Fruit fly (Drosophila melanogaster) whole organism, embryonic: ENCODE results near the gene CG45218.

ENCODE experiments used
- CG43689 ChIP-seq: fragments of 200-800 bp; sonication (Bioruptor generic); IDR thresholded peaks from 2 replicates; pipeline ENCODE4 v1.3.6; 2022; ENCODE audit warnings: missing biosample characterization, missing genetic modification characterization
- Gsc ChIP-seq: fragments of 200-800 bp; sonication (Bioruptor generic); IDR thresholded peaks from 2 replicates; pipeline ENCODE4 v1.3.6; 2022; ENCODE audit warnings: missing biosample characterization, missing genetic modification characterization
- Oaz ChIP-seq: fragments of 200-800 bp; sonication (Bioruptor generic); IDR thresholded peaks from 2 replicates; pipeline ENCODE4 v1.3.6; 2022; ENCODE audit warnings: missing biosample characterization, missing genetic modification characterization
- dan ChIP-seq: fragments of 200-800 bp; sonication (Bioruptor generic); IDR thresholded peaks from 2 replicates; pipeline ENCODE4 v1.3.6; 2022; ENCODE audit warnings: missing biosample characterization, missing genetic modification characterization
- hth ChIP-seq: fragments of >200 bp; optimal IDR thresholded peaks from 2 replicates; lab custom pipeline; 2017; ENCODE audit warnings: inconsistent platforms
- lola ChIP-seq, 3 experiments: fragments of >200 bp in 2 of 3; fragments of 200-800 bp in 1 of 3; sonication (Bioruptor generic) in 1 of 3; optimal IDR thresholded peaks; 2 replicates each; lab custom pipeline; 2017 to 2019; ENCODE audit warnings: missing biosample characterization in 3 of 3, missing genetic modification characterization in 3 of 3, mild to moderate bottlenecking in 1 of 3, moderate library complexity in 1 of 3

DNA sequence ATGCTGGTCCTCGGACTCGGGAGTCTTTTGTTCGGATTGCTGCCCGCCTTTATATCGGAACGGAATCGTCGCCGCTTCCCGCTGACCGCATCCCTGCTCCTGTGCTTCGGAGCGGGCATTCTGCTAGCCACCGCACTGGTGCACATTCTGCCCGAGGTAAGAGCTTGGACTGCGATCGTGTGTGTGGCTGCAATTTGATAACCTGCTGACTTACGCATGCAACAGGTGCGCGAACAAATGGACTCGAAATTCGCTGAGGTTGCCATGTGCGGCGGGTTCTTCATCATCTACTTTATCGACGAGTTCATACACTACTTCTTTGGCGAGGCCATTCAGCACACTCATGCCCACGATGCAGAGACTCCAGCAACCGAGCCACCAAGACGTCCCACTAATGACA is 21.7 kb downstream of the CG45218 start:
- TF ChIP-seq dan (no peak), Gsc (no peak), CG43689 (GFP tag; lab: Robert Waterston, UW) (no peak), Oaz (no peak), lola (GFP tag; optimal IDR thresholded peaks at IDR 0.05; lab: Kevin White, UChicago) (no peak), hth (lab: Kevin White, UChicago) (no peak)
